Fruit fly (Drosophila melanogaster): ENCODE data around the gene Srlp.

DNA sequence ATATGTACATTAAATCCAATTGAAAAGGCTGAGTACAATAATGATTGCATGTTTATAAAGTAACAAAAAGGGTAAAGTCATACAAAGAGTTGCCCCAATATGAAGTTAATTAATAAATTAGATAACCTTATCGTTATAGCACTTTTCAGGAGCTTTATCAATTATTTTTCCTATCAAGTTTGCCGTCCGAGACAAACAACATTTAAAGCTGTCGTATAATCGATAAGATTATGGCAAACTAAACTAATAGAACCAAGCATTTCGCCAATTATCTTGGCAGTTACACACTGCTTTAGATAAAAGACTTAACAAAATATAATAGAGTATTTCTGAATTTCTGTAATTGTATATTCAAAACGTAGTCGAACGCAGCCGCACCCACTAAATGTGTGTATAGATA is 28.8 kb upstream of the Srlp start:
- TF ChIP-seq Hr78 (GFP tag; optimal IDR thresholded peaks at IDR 0.05) (no peak), ro (GFP tag; IDR thresholded peaks at IDR 0.05) (no peak), Adf1 (GFP tag; IDR thresholded peaks at IDR 0.05) (no peak), vfl (GFP tag; optimal IDR thresholded peaks at IDR 0.05) (no peak), usp (GFP tag; optimal IDR thresholded peaks at IDR 0.05) (no peak), Hr39 (optimal IDR thresholded peaks at IDR 0.05) (no peak), CG10462 (GFP tag; optimal IDR thresholded peaks at IDR 0.05) (no peak), slou (GFP tag; optimal IDR thresholded peaks at IDR 0.05) (no peak)
